Worm (Caenorhabditis elegans) whole organism, L1 larva: ENCODE measurements around the gene nhr-72.

Experiments used
- Y116A8C.19 ChIP-seq: sonication (generic microtip); optimal IDR thresholded peaks from 2 replicates; lab custom pipeline; 2016; ENCODE audit warnings: missing compliant biosample characterization, missing genetic modification characterization, borderline replicate concordance
- aly-2 ChIP-seq: fragments of 150-350 bp; optimal IDR thresholded peaks from 2 replicates; lab custom pipeline; 2014; ENCODE audit warnings: missing biosample characterization, missing genetic modification characterization
- ceh-82 ChIP-seq, 3 experiments: fragments of 150-350 bp in 1 of 3; sonication (generic microtip) in 2 of 3; optimal IDR thresholded peaks; 2 replicates each; lab custom pipeline; 2014 to 2017; ENCODE audit warnings: missing biosample characterization in 3 of 3, missing genetic modification characterization in 3 of 3
- elt-2 ChIP-seq: sonication (generic microtip); optimal IDR thresholded peaks from 2 replicates; lab custom pipeline; 2016; ENCODE audit warnings: missing genetic modification characterization, mild to moderate bottlenecking, inconsistent platforms, missing compliant biosample characterization, missing genetic modification reagents
- elt-3 ChIP-seq, 6 experiments: fragments of 150-350 bp in 1 of 6; sonication (generic microtip); optimal IDR thresholded peaks; 2 replicates each; lab custom pipeline; 2017 to 2018; ENCODE audit warnings: missing biosample characterization in 6 of 6, missing genetic modification characterization in 6 of 6, inconsistent platforms in 1 of 6
- jun-1 ChIP-seq: fragments of 150-350 bp; optimal IDR thresholded peaks from 2 replicates; lab custom pipeline; 2014; ENCODE audit warnings: missing biosample characterization, missing genetic modification reagents, missing genetic modification characterization
- lin-35 ChIP-seq, 2 experiments: fragments of 150-350 bp; optimal IDR thresholded peaks; 2 replicates each; lab custom pipeline; 2014; ENCODE audit warnings: missing biosample characterization in 2 of 2, missing genetic modification characterization in 2 of 2, missing genetic modification reagents in 2 of 2
- lin-39 ChIP-seq: fragments of 150-350 bp; optimal IDR thresholded peaks from 2 replicates; lab custom pipeline; 2014; ENCODE audit warnings: missing biosample characterization, missing genetic modification reagents, missing genetic modification characterization
- nhr-12 ChIP-seq: sonication (generic microtip); optimal IDR thresholded peaks from 2 replicates; lab custom pipeline; 2017; ENCODE audit warnings: missing biosample characterization, missing genetic modification characterization
- nhr-85 ChIP-seq: sonication (generic microtip); peaks from one replicate; lab custom pipeline; 2016; ENCODE audit warnings: missing genetic modification characterization, inconsistent platforms, missing compliant biosample characterization
- nhr-90 ChIP-seq: sonication (generic microtip); optimal IDR thresholded peaks from 2 replicates; lab custom pipeline; 2016; ENCODE audit warnings: mild to moderate bottlenecking, missing genetic modification characterization, missing compliant biosample characterization; ENCODE audit not compliant: poor library complexity
- ztf-11 ChIP-seq, 2 experiments: sonication (generic microtip); optimal IDR thresholded peaks; 2 replicates each; lab custom pipeline; 2016 to 2017; ENCODE audit warnings: missing genetic modification characterization in 2 of 2, missing biosample characterization in 1 of 2, missing compliant biosample characterization in 1 of 2

- TF ChIP-seq jun-1 (tag; lab: Kevin White, UChicago) (no peak), nhr-90 (tag; lab: Kevin White, UChicago) (no peak), ztf-11 (tag; optimal IDR thresholded peaks at IDR 0.05; lab: Kevin White, UChicago) (no peak), aly-2 (tag; lab: Kevin White, UChicago) (no peak), lin-39 (tag; lab: Kevin White, UChicago) (no peak), nhr-12 (tag; lab: Kevin White, UChicago) (no peak), ceh-82 (tag; optimal IDR thresholded peaks at IDR 0.05; lab: Kevin White, UChicago) (no peak), elt-3 (tag; optimal IDR thresholded peaks at IDR 0.05; lab: Kevin White, UChicago) (no peak), nhr-85 (no peak), Y116A8C.19 (tag; lab: Kevin White, UChicago) (no peak), elt-2 (tag; lab: Kevin White, UChicago) (no peak), lin-35 (GFP tag; optimal IDR thresholded peaks at IDR 0.05; lab: Kevin White, UChicago) (no peak)
Observed at ce11 chrII:3823855-3824254, 26.7 kb downstream of the nhr-72 start, which contains the start of gene skr-15.
